Worm (Caenorhabditis elegans): ENCODE measurements around the gene E04F6.15.
A peak's percentile ranks its signal among the peaks of the same experiment; 100 is the strongest.

Gene E04F6.15

DNA sequence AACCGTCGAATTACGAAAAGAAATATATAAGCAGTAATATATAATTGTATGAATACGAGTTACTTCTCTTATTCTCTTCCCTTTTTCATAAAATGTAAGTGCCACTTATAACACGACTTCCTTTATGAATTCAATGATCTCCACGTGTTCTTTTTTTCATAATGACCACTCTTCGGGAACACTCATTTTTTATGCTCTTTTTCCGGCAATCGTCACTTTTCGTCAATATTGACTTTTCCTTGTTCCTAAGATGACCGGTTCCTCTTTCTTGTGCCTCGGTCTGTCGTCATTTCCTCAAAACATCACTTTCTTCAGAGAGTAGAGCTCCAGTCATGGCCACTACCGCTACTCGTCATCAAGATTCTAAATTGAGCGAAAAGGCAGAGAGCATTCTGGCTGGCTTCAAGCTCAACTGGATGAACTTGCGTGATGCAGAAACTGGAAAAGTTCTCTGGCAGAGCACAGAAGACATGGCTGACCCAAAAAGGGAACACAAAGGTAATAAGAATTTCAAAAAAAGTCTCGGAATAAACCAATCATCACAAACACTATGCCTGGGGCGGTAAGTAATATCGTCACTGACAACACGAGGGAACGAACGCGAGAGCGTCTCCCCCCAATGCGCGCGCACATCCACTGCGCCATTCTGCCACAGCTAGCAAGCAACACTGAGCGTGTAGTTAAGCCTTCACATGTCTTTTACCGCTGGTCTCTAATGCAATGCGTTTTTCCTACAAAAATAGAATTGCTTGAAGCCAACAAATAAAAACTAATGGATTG lies 26.4 kb downstream of the E04F6.15 start, which contains the start of gene pdl-1 (continued):
- TF ChIP-seq dve-1 (tag; optimal IDR thresholded peaks at IDR 0.05) (peak; percentile 89), ceh-6 (GFP tag; optimal IDR thresholded peaks at IDR 0.05) (peak; percentile 92), hlh-6 (tag; optimal IDR thresholded peaks at IDR 0.05) (peak; percentile 97), pag-3 (tag; optimal IDR thresholded peaks at IDR 0.05; ENCODE audit: borderline replicate concordance) (peak; percentile 82), syd-9 (tag; optimal IDR thresholded peaks at IDR 0.05) (peak; percentile 95), ttx-3 (tag; optimal IDR thresholded peaks at IDR 0.05) (peak; percentile 89), pha-2 (tag; optimal IDR thresholded peaks at IDR 0.05) (peak; percentile 91), npax-4 (tag; optimal IDR thresholded peaks at IDR 0.05) (peak; percentile 74), lim-6 (tag; optimal IDR thresholded peaks at IDR 0.05) (peak; percentile 61), ceh-34 (tag; optimal IDR thresholded peaks at IDR 0.05) (peak; percentile 93), pax-1 (tag; optimal IDR thresholded peaks at IDR 0.05) (no peak), ceh-18 (tag; optimal IDR thresholded peaks at IDR 0.05) (peak; percentile 86), nhr-11 (tag; optimal IDR thresholded peaks at IDR 0.05) (no peak), C38D4.7 (GFP tag; optimal IDR thresholded peaks at IDR 0.05) (peak; percentile 94), unc-55 (GFP tag; optimal IDR thresholded peaks at IDR 0.05) (no peak), T23F11.4 (GFP tag; optimal IDR thresholded peaks at IDR 0.05) (peak; percentile 95), sox-4 (tag; optimal IDR thresholded peaks at IDR 0.05) (peak; percentile 94), nfya-1 (tag; optimal IDR thresholded peaks at IDR 0.05) (peak; percentile 54), ceh-30 (tag; optimal IDR thresholded peaks at IDR 0.05) (peak; percentile 31), ama-1 (optimal IDR thresholded peaks at IDR 0.05) (no peak), gmeb-2 (tag; optimal IDR thresholded peaks at IDR 0.05) (peak; percentile 94), Y22D7AL.16 (tag; optimal IDR thresholded peaks at IDR 0.05) (peak; percentile 87), zip-5 (tag; optimal IDR thresholded peaks at IDR 0.05) (peak; percentile 81), K02D7.2 (tag; optimal IDR thresholded peaks at IDR 0.05) (peak; percentile 90), ceh-14 (tag; optimal IDR thresholded peaks at IDR 0.05) (peak; percentile 89), elt-2 (tag; optimal IDR thresholded peaks at IDR 0.05) (peak; percentile 94), unc-42 (tag; optimal IDR thresholded peaks at IDR 0.05) (peak; percentile 74), ceh-9 (tag; optimal IDR thresholded peaks at IDR 0.05) (peak; percentile 85), tbx-2 (tag; optimal IDR thresholded peaks at IDR 0.05) (peak; percentile 96), mec-3 (tag; optimal IDR thresholded peaks at IDR 0.05; ENCODE audit: borderline replicate concordance) (peak; percentile 80), ets-4 (tag; optimal IDR thresholded peaks at IDR 0.05) (no peak), F13H6.1 (tag; optimal IDR thresholded peaks at IDR 0.05) (peak; percentile 79), ceh-31 (tag; optimal IDR thresholded peaks at IDR 0.05) (peak; percentile 86), pha-4 (tag; optimal IDR thresholded peaks at IDR 0.05) (no peak), ztf-16 (tag; optimal IDR thresholded peaks at IDR 0.05) (peak; percentile 95), nhr-232 (tag; optimal IDR thresholded peaks at IDR 0.05) (peak; percentile 92), sdc-2 (tag; optimal IDR thresholded peaks at IDR 0.05) (peak; percentile 87), lin-11 (tag; optimal IDR thresholded peaks at IDR 0.05) (peak; percentile 89)

DNA sequence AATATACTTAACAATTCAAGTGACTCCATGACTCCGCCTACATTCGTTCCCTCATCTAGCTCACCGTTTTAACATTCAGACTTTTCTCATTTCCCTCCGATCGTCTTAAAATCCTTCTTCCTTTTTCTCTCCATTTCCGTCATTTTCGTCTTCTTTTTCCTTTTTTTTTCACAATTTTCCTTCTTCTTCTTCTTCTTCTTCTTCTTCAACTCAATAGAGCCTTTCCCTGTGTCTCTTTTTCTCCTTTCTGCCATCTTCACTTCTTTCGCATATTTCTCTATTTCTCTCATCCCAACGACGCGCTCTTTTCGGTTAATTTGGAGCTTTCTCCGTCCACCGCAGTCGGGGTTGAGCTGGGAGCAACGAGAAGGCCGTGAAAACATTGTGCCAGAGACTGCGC lies 27.5 kb downstream of the E04F6.15 start:
- TF ChIP-seq ceh-31 (tag; optimal IDR thresholded peaks at IDR 0.05) (peak; percentile 38), nfya-1 (tag; optimal IDR thresholded peaks at IDR 0.05) (peak; percentile 27), tbx-2 (tag; optimal IDR thresholded peaks at IDR 0.05) (peak; percentile 0), ceh-2 (tag; optimal IDR thresholded peaks at IDR 0.05) (no peak), unc-42 (tag; optimal IDR thresholded peaks at IDR 0.05) (peak; percentile 79), dmd-4 (tag; optimal IDR thresholded peaks at IDR 0.05; ENCODE audit: borderline replicate concordance) (no peak), ceh-19 (GFP tag; optimal IDR thresholded peaks at IDR 0.05) (peak; percentile 17), ceh-24 (tag; optimal IDR thresholded peaks at IDR 0.05) (no peak), hlh-15 (tag; optimal IDR thresholded peaks at IDR 0.05) (no peak), C08G9.2 (tag; optimal IDR thresholded peaks at IDR 0.05) (peak; percentile 5), ceh-18 (tag; optimal IDR thresholded peaks at IDR 0.05) (peak; percentile 40)
